Worm (Caenorhabditis elegans): ENCODE data around the gene lin-31.

lin-31 gene

DNA sequence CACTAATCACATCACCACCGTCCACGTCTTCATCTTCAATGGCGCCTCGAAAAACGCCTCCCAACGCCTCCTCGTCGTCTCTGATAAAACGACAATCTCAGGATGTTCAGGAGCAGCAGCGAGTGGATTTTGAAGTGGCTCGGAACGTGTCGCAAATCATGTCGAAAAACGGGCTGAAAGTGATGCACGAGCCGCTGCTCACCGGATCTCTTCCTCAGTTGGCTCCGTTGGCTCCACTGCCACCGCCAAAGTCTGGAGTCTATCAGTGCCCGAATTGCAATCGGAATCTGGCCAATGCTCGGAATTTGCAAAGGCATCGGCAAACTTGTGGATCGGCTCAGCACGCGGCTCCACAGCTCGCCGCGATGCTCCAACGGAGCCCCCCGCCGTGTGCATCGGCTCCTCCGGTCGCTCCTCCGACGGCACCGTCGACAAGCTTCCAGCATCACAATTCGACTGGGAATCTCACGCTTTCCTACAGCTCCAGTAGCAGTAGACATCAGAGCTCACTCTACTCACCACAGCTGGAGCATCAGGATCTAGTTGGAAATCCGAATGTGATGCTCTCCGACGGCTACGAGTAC, 18.0 kb upstream of the lin-31 start:
- no peak for TF ChIP-seq ztf-29 (GFP tag; IDR thresholded peaks at IDR 0.05)
- TF ChIP-seq flt-1 (GFP tag; IDR thresholded peaks at IDR 0.05) = 0 out of 2 replicates have a peak, but pooled peaks have one; percentile 44
- no peak for TF ChIP-seq ref-1 (GFP tag; conservative IDR thresholded peaks at IDR 0.05)

DNA sequence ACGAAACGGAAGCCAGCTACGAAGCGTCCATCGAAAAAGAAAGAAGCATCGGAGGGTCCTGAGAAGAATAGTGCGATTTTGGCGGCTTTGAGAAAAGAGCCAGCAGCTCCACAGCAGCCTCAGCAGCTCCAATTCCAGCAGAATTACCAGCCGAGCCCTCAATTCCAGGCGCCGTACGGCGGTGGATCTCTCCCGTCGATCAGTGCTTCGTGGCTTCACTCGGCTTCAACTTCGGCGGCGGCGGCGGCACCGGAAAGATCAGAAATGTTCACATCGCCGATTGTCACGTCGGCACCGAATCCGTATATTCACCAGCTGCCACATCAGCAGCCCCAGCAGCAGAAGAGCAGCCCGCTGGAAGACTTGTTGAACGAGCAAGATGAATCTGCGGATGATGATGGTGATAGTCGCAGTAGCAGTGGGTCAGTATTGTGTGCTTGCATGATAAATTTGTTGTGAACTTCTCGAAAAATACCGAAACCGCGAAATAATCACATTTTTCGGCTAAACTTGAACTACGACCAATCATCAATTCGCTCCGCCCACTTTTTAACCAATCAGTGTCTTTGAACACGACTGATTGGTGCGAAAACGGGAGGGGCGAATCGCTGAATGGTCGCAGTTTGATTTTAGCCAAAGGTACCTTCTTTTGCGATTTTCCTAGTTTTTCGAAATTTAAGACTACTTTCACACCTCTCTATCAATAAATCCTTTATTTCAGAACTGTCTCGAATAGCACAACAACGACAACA, 16.5 kb upstream of the lin-31 start:
- TF ChIP-seq ztf-23 (GFP tag; IDR thresholded peaks at IDR 0.05) (no peak), klf-2 (GFP tag; conservative IDR thresholded peaks at IDR 0.05) (no peak), flt-1 (GFP tag; IDR thresholded peaks at IDR 0.05) (no peak; the same call in 1 of the 2 replicates), ztf-29 (GFP tag; IDR thresholded peaks at IDR 0.05) (no peak), T22C8.4 (GFP tag; IDR thresholded peaks at IDR 0.05) (no peak), med-1 (GFP tag; optimal IDR thresholded peaks at IDR 0.05; ENCODE audit: insufficient read depth) (no peak), ref-1 (GFP tag; conservative IDR thresholded peaks at IDR 0.05) (no peak), tab-1 (GFP tag; IDR thresholded peaks at IDR 0.05) (no peak), cog-1 (tag; optimal IDR thresholded peaks at IDR 0.05) (no peak)

DNA sequence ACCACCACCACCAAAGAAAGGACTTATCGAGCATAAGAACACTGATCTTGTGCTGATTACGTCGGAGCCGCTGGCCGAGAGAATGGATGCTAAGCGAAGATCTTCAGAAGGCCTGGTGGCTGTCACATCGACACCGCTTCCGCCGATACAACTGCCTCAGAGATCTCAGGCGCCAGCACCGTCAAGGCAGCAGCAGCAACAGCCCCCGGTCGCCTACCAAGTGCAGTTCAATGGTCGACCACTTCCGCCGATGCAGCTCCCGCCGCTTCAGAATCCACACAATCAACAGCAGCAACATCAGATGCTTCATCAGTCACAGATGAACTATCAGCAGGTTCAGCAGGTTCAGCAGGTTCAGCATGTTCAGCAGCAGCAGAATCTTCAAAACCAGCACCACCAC, 15.3 kb upstream of the lin-31 start:
- no peak for TF ChIP-seq ztf-23 (GFP tag; IDR thresholded peaks at IDR 0.05)
- no peak for TF ChIP-seq klf-2 (GFP tag; conservative IDR thresholded peaks at IDR 0.05)
- TF ChIP-seq flt-1 (GFP tag; IDR thresholded peaks at IDR 0.05) = no peak

DNA sequence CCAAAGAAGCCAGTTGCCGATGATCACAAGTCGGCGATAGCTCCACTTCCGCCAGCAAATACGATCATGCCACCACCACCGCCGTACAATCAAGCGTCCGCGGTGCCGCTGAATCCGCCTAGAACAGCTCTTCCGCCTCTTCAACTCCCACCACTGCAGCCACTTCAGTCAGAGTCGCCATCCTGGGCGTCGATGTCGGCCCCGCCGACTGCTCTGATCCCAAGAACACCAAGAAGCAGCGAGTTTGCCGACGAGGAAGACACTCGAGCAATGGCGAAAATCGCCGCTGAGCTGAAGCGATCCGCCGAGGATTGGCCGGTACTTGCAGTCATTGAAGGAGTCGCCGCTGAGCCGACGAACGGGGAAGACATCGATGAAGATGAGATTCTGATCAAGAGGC, 14.3 kb upstream of the lin-31 start:
- TF ChIP-seq tab-1 (GFP tag; IDR thresholded peaks at IDR 0.05) (0 out of 2 replicates have a peak, but pooled peaks have one; percentile 11), flt-1 (GFP tag; IDR thresholded peaks at IDR 0.05) (no peak), cog-1 (tag; optimal IDR thresholded peaks at IDR 0.05) (no peak), ztf-23 (GFP tag; IDR thresholded peaks at IDR 0.05) (no peak)

DNA sequence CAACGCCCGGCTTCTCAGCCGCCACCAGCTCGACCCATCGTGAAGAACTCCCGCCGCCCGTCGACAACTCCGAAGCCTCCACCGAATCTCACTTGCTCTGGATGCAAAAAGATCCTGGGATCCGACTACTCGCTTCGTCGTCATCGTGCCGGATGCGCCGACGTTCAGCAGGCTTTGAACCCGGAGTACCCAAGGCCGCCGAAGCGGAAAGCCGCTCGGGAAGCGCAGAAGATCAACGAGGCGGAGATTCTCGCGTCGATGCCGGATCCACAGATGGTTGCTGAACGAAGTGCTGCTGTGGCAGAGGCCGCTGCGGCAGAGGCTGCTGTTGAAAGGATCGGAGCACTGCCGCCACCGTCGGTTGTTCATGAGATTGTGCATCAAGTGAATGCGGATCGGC, 13.5 kb upstream of the lin-31 start:
- TF ChIP-seq med-1 (GFP tag; optimal IDR thresholded peaks at IDR 0.05; ENCODE audit: insufficient read depth) (no peak), klf-2 (GFP tag; conservative IDR thresholded peaks at IDR 0.05) (no peak), ztf-29 (GFP tag; IDR thresholded peaks at IDR 0.05) (no peak), tab-1 (GFP tag; IDR thresholded peaks at IDR 0.05) (no peak), ztf-23 (GFP tag; IDR thresholded peaks at IDR 0.05) (no peak)

DNA sequence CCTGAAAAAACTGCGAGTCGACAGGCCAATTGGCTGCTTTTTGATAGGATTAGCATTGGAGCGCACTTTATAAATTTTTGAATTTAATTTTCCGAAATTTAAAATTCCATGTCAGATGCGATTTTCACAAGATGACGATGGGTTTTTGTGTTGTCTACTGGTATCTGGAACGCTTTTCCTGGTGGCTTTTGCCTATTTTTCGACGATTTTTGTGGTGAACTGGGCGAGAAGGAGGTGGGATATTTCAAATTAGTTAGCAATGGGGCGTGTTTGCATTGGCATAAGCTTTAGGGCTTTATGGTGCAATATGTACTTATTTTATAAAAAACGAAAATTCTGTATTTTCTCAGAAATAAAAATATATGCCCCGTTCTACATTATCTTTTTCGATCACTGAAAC, 10.2 kb upstream of the lin-31 start, which contains the start of gene K10G6.9:
Gene K10G6.9, plus strand, starts transcription at position 110 of the 400 bp plus-strand sequence.
- TF ChIP-seq T22C8.4 (GFP tag; IDR thresholded peaks at IDR 0.05) (no peak), cog-1 (tag; optimal IDR thresholded peaks at IDR 0.05) (no peak), ztf-29 (GFP tag; IDR thresholded peaks at IDR 0.05) (no peak), ztf-23 (GFP tag; IDR thresholded peaks at IDR 0.05) (no peak), klf-2 (GFP tag; conservative IDR thresholded peaks at IDR 0.05) (no peak), flt-1 (GFP tag; IDR thresholded peaks at IDR 0.05) (no peak)

DNA sequence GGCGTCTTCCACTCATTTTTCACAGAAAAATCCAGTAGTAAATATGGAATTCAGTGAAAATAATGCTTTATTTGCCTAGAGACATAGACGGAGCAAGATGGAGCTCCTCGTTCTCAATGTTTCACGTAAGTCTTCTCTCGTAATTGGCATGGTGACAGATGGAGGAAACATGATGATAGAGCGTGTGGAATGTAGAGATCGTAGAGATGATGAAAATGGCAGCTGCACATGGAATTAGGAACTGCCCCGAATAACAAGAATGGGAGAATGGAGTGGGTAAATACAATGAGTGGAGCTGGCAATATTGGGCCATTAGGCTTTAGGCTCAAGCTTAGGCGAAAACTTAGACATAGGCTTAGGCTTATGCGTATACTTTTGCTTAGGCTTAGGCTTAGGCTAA, 7.4 kb upstream of the lin-31 start, which contains the start of gene cank-26:
Gene cank-26, minus strand, starts transcription at position 113 of the 400 bp plus-strand sequence.
- TF ChIP-seq cog-1 (tag; optimal IDR thresholded peaks at IDR 0.05) = peak; percentile 32
- no peak for TF ChIP-seq ztf-23 (GFP tag; IDR thresholded peaks at IDR 0.05)
- TF ChIP-seq ztf-29 (GFP tag; IDR thresholded peaks at IDR 0.05) = no peak
- TF ChIP-seq ref-1 (GFP tag; conservative IDR thresholded peaks at IDR 0.05) = no peak
- TF ChIP-seq tab-1 (GFP tag; IDR thresholded peaks at IDR 0.05) = no peak

DNA sequence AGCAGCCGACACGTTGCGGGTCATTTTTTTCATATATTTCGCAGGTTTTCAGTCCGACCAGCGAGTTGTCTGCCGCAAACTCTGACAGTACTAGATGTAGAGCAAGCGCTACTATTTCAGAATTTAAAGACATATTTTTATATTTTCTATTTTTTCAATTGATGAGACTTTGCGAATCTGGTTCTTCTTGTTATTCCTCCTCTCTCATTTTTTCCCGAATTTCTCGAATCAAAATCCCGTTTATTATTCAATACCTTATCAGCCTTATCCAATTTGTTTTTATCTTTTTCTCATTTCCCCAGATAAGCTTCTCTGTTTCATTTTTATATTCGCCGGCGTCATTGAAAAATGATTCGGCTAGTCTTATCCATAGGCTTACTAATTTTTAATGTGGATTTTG, 6.4 kb upstream of the lin-31 start, which contains the start of gene dos-2:
Gene dos-2, plus strand, starts transcription at position 301 of the 400 bp plus-strand sequence.
- TF ChIP-seq ref-1 (GFP tag; conservative IDR thresholded peaks at IDR 0.05) (no peak), T22C8.4 (GFP tag; IDR thresholded peaks at IDR 0.05) (no peak), cog-1 (tag; optimal IDR thresholded peaks at IDR 0.05) (no peak), tab-1 (GFP tag; IDR thresholded peaks at IDR 0.05) (no peak), med-1 (GFP tag; optimal IDR thresholded peaks at IDR 0.05; ENCODE audit: insufficient read depth) (no peak), klf-2 (GFP tag; conservative IDR thresholded peaks at IDR 0.05) (no peak), ztf-23 (GFP tag; IDR thresholded peaks at IDR 0.05) (no peak), flt-1 (GFP tag; IDR thresholded peaks at IDR 0.05) (no peak), ztf-29 (GFP tag; IDR thresholded peaks at IDR 0.05) (no peak)

DNA sequence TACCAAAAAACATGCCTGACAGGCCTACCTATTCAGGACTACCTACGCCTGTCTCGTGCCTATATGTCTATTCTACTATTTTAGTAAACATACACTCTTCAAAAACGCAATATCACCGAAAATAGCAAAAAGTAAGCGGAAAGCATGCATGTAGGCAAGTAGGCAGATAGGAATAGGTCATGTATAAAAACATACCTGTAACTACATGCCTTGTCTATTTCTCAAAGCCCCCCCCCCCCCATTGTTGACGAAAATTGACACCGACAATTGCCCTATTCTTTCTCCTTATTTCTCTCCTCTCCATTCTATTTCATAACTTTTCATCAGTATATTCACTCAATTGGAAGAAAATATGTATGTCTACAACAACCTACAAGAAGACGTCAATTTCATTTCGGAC, 4.2 kb upstream of the lin-31 start:
- TF ChIP-seq tab-1 (GFP tag; IDR thresholded peaks at IDR 0.05) = no peak
- no peak for TF ChIP-seq klf-2 (GFP tag; conservative IDR thresholded peaks at IDR 0.05)
- TF ChIP-seq cog-1 (tag; optimal IDR thresholded peaks at IDR 0.05) = no peak
- no peak for TF ChIP-seq flt-1 (GFP tag; IDR thresholded peaks at IDR 0.05)
- TF ChIP-seq ztf-29 (GFP tag; IDR thresholded peaks at IDR 0.05) = no peak
- no peak for TF ChIP-seq ref-1 (GFP tag; conservative IDR thresholded peaks at IDR 0.05)
- no peak for TF ChIP-seq ztf-23 (GFP tag; IDR thresholded peaks at IDR 0.05)
- no peak for TF ChIP-seq T22C8.4 (GFP tag; IDR thresholded peaks at IDR 0.05)
- no peak for TF ChIP-seq med-1 (GFP tag; optimal IDR thresholded peaks at IDR 0.05; ENCODE audit: insufficient read depth)

DNA sequence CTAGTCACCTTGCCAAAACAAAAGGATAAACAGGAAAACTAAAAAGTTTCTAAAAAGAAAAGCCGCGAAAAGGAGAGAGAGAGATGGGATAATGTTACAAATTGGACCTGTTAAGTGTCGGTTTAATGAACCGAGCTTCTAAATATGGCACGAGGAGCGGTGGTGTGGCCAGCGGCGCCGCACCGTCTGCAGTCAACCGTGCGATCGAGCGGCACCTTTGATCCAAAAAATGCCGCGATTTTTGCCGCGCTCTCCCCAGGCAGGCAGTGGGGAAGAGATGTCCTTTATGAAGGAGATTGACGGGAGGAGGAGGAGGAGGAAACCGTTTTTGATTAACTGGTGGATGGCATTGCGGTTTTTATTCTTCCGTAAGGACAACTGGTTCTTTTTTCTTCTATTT, 2.0 kb upstream of the lin-31 start:
- no peak for TF ChIP-seq flt-1 (GFP tag; IDR thresholded peaks at IDR 0.05)

DNA sequence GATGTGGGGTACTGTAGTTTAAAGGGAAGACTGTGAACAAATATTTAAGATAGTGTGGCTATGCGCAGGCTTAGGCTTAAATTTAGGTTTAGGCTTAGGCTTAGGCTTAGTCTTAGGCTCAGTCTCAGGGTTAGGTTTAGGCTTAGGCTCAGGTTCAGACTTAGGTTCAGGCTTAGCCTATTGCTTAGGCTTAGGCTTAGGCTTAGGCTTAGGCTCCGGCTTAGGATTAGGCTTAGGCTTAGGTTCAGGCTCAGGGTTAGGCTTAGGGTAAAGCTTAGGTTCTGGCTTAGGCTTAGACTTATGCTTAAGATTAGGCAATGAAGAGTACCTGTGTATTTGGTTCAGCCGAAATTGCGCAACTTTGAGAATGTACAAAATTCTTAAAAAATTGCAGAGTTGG, 1.9 kb downstream of the lin-31 start:
- TF ChIP-seq ztf-29 (GFP tag; IDR thresholded peaks at IDR 0.05) (no peak), klf-2 (GFP tag; conservative IDR thresholded peaks at IDR 0.05) (no peak), flt-1 (GFP tag; IDR thresholded peaks at IDR 0.05) (no peak), cog-1 (tag; optimal IDR thresholded peaks at IDR 0.05) (no peak), T22C8.4 (GFP tag; IDR thresholded peaks at IDR 0.05) (no peak), med-1 (GFP tag; optimal IDR thresholded peaks at IDR 0.05; ENCODE audit: insufficient read depth) (no peak), tab-1 (GFP tag; IDR thresholded peaks at IDR 0.05) (no peak), ref-1 (GFP tag; conservative IDR thresholded peaks at IDR 0.05) (no peak), ztf-23 (GFP tag; IDR thresholded peaks at IDR 0.05) (no peak)

All from whole organism, midembryonic.